Worm (Caenorhabditis elegans) whole organism, midembryonic: ENCODE results near the gene swt-1.
A peak's percentile ranks its signal among the peaks of the same experiment; 100 is the strongest.

Experiments
- T22C8.4 ChIP-seq: fragments of 200-800 bp; sonication (Bioruptor generic); IDR thresholded peaks from 2 replicates; pipeline ENCODE4 v1.3.6; 2022; ENCODE audit warnings: missing genetic modification characterization, missing compliant biosample characterization
- cog-1 ChIP-seq: sonication (generic microtip); optimal IDR thresholded peaks from 2 replicates; lab custom pipeline; 2016; ENCODE audit warnings: missing genetic modification characterization, missing compliant biosample characterization
- flt-1 ChIP-seq: fragments of 200-800 bp; sonication (Bioruptor generic); IDR thresholded peaks from 2 replicates; pipeline ENCODE4 v1.3.6; 2022; ENCODE audit warnings: missing genetic modification characterization, missing compliant biosample characterization
- klf-2 ChIP-seq: fragments of 200-800 bp; sonication (Bioruptor generic); conservative IDR thresholded peaks from 2 replicates; pipeline ENCODE4 v1.3.6; 2022; ENCODE audit warnings: missing genetic modification reagents, missing genetic modification characterization, missing compliant biosample characterization
- med-1 ChIP-seq: sonication (generic microtip); optimal IDR thresholded peaks from 2 replicates; lab custom pipeline; 2017; ENCODE audit warnings: missing genetic modification characterization, mild to moderate bottlenecking, missing compliant biosample characterization, antibody characterized with exemption, missing genetic modification reagents; ENCODE audit not compliant: insufficient read depth
- ref-1 ChIP-seq: fragments of 200-800 bp; sonication (Bioruptor generic); conservative IDR thresholded peaks from 2 replicates; pipeline ENCODE4 v1.3.6; 2022; ENCODE audit warnings: missing genetic modification reagents, missing genetic modification characterization, missing compliant biosample characterization
- tab-1 ChIP-seq: fragments of 200-800 bp; sonication (Bioruptor generic); IDR thresholded peaks from 2 replicates; pipeline ENCODE4 v1.3.6; 2022; ENCODE audit warnings: missing genetic modification characterization, missing compliant biosample characterization
- ztf-23 ChIP-seq: fragments of 200-800 bp; sonication (Bioruptor generic); IDR thresholded peaks from 2 replicates; pipeline ENCODE4 v1.3.6; 2022; ENCODE audit warnings: missing genetic modification reagents, missing genetic modification characterization, missing compliant biosample characterization
- ztf-29 ChIP-seq: fragments of 200-800 bp; sonication (Bioruptor generic); IDR thresholded peaks from 2 replicates; pipeline ENCODE4 v1.3.6; 2022; ENCODE audit warnings: missing genetic modification reagents, missing genetic modification characterization, missing compliant biosample characterization

The swt-1 gene

ce11 chrIV:324759-325158 is 17.5 kb downstream of the swt-1 start, which contains the start of gene drl-1:
drl-1 (plus strand) TSS chrIV:325059.
- no peak for TF ChIP-seq ztf-23 (GFP tag; lab: Robert Waterston, UW)

ce11 chrIV:325640-326039 is 18.3 kb downstream of the swt-1 start:
- TF ChIP-seq klf-2 (0 out of 2 replicates have a peak, but pooled peaks have one; percentile 3), cog-1 (tag; lab: Kevin White, UChicago) (no peak), tab-1 (GFP tag; lab: Robert Waterston, UW) (no peak)

ce11 chrIV:326564-327070 is 19.3 kb downstream of the swt-1 start, which contains the start of gene col-101:
col-101 (minus strand) TSS chrIV:327020.
- TF ChIP-seq tab-1 (GFP tag; lab: Robert Waterston, UW) (no peak), ref-1 (GFP tag; lab: Robert Waterston, UW) (no peak), med-1 (GFP tag; lab: Kevin White, UChicago) (no peak), cog-1 (tag; lab: Kevin White, UChicago) (no peak), ztf-29 (GFP tag; lab: Robert Waterston, UW) (no peak), ztf-23 (GFP tag; lab: Robert Waterston, UW) (no peak)

- no peak for TF ChIP-seq ztf-29 (GFP tag; lab: Robert Waterston, UW)
- TF ChIP-seq cog-1 (tag; lab: Kevin White, UChicago) = no peak
- no peak for TF ChIP-seq ref-1 (GFP tag; lab: Robert Waterston, UW)
These were observed 23.2 kb downstream of the swt-1 start, which contains the start of gene F18F11.4 for ce11 chrIV:330523-330922. F18F11.4 (plus strand) TSS chrIV:330823.

- no peak for TF ChIP-seq ref-1 (GFP tag; lab: Robert Waterston, UW)
- no peak for TF ChIP-seq ztf-23 (GFP tag; lab: Robert Waterston, UW)
- no peak for TF ChIP-seq T22C8.4 (GFP tag; lab: Robert Waterston, UW)
- no peak for TF ChIP-seq klf-2
- no peak for TF ChIP-seq ztf-29 (GFP tag; lab: Robert Waterston, UW)
- TF ChIP-seq cog-1 (tag; lab: Kevin White, UChicago) = no peak
- TF ChIP-seq med-1 (GFP tag; lab: Kevin White, UChicago) = no peak
- no peak for TF ChIP-seq flt-1
- TF ChIP-seq tab-1 (GFP tag; lab: Robert Waterston, UW) = no peak
These were observed 29.9 kb downstream of the swt-1 start, which contains the start of gene pxmp-4 for ce11 chrIV:337128-337646. pxmp-4 (minus strand) TSS chrIV:337178.

- TF ChIP-seq flt-1 (no peak), med-1 (GFP tag; lab: Kevin White, UChicago) (no peak), ztf-29 (GFP tag; lab: Robert Waterston, UW) (no peak), T22C8.4 (GFP tag; lab: Robert Waterston, UW) (no peak), cog-1 (tag; lab: Kevin White, UChicago) (no peak), tab-1 (GFP tag; lab: Robert Waterston, UW) (no peak), ztf-23 (GFP tag; lab: Robert Waterston, UW) (no peak), ref-1 (GFP tag; lab: Robert Waterston, UW) (no peak), klf-2 (no peak)
These were observed 31.0 kb downstream of the swt-1 start for ce11 chrIV:338192-338831.

- TF ChIP-seq med-1 (GFP tag; lab: Kevin White, UChicago) (no peak), ref-1 (GFP tag; lab: Robert Waterston, UW) (no peak), flt-1 (no peak), cog-1 (tag; lab: Kevin White, UChicago) (no peak), ztf-23 (GFP tag; lab: Robert Waterston, UW) (no peak), klf-2 (no peak), tab-1 (GFP tag; lab: Robert Waterston, UW) (no peak), T22C8.4 (GFP tag; lab: Robert Waterston, UW) (no peak), ztf-29 (GFP tag; lab: Robert Waterston, UW) (no peak)
These were observed 32.2 kb downstream of the swt-1 start, which contains the start of gene cdh-8 for ce11 chrIV:339508-339907. cdh-8 (plus strand) TSS chrIV:339808.

ce11 chrIV:343279-343678 is 36.0 kb downstream of the swt-1 start:
- TF ChIP-seq med-1 (GFP tag; lab: Kevin White, UChicago) (no peak), tab-1 (GFP tag; lab: Robert Waterston, UW) (no peak), cog-1 (tag; lab: Kevin White, UChicago) (no peak), klf-2 (no peak), flt-1 (no peak), T22C8.4 (GFP tag; lab: Robert Waterston, UW) (no peak), ztf-29 (GFP tag; lab: Robert Waterston, UW) (no peak), ref-1 (GFP tag; lab: Robert Waterston, UW) (no peak), ztf-23 (GFP tag; lab: Robert Waterston, UW) (no peak)
